Worm (Caenorhabditis elegans) whole organism, mixed stage, embryonic: ENCODE results near the gene C26D10.3.

Experiments used
- M03D4.4 ChIP-seq: sonication (generic microtip); optimal IDR thresholded peaks from 2 replicates; lab custom pipeline; 2017; ENCODE audit warnings: mild to moderate bottlenecking, missing genetic modification characterization, missing compliant biosample characterization
- bed-3 ChIP-seq: fragments of 200-800 bp; sonication (Bioruptor generic); optimal IDR thresholded peaks from 3 replicates; lab custom pipeline; 2018; ENCODE audit warnings: mild to moderate bottlenecking, missing genetic modification characterization, moderate library complexity, missing compliant biosample characterization
- blmp-1 ChIP-seq: fragments of 150-350 bp; optimal IDR thresholded peaks from 2 replicates; lab custom pipeline; 2014; ENCODE audit warnings: missing biosample characterization, missing genetic modification characterization
- ceh-39 ChIP-seq: fragments of 150-350 bp; optimal IDR thresholded peaks from 2 replicates; lab custom pipeline; 2014; ENCODE audit warnings: missing biosample characterization, missing genetic modification characterization
- ceh-43 ChIP-seq: fragments of 200-800 bp; sonication (Bioruptor generic); optimal IDR thresholded peaks from 2 replicates; lab custom pipeline; 2018; ENCODE audit warnings: mild to moderate bottlenecking, missing genetic modification characterization, moderate library complexity, missing compliant biosample characterization
- ceh-83 ChIP-seq: fragments of 200-800 bp; sonication (Bioruptor generic); optimal IDR thresholded peaks from 2 replicates; lab custom pipeline; 2018; ENCODE audit warnings: mild to moderate bottlenecking, missing genetic modification characterization, missing compliant biosample characterization
- ces-1 ChIP-seq: fragments of 150-350 bp; optimal IDR thresholded peaks from 2 replicates; lab custom pipeline; 2014; ENCODE audit warnings: missing biosample characterization, missing genetic modification reagents, missing genetic modification characterization
- cnd-1 ChIP-seq: fragments of 200-800 bp; sonication (Bioruptor generic); optimal IDR thresholded peaks from 2 replicates; lab custom pipeline; 2018; ENCODE audit warnings: mild to moderate bottlenecking, missing genetic modification characterization, missing compliant biosample characterization
- drap-1 ChIP-seq: fragments of 200-800 bp; sonication (Bioruptor generic); optimal IDR thresholded peaks from 3 replicates; lab custom pipeline; 2018; ENCODE audit warnings: mild to moderate bottlenecking, missing genetic modification characterization, missing compliant biosample characterization
- elt-1 ChIP-seq: sonication (generic microtip); optimal IDR thresholded peaks from 2 replicates; lab custom pipeline; 2017; ENCODE audit warnings: missing genetic modification characterization, mild to moderate bottlenecking, missing compliant biosample characterization, antibody characterized with exemption, moderate library complexity, borderline replicate concordance; ENCODE audit not compliant: insufficient read depth
- elt-3 ChIP-seq: fragments of 150-350 bp; optimal IDR thresholded peaks from 2 replicates; lab custom pipeline; 2014; ENCODE audit warnings: missing biosample characterization, missing genetic modification characterization
- flh-1 ChIP-seq: fragments of 200-800 bp; sonication (Bioruptor generic); optimal IDR thresholded peaks from 2 replicates; lab custom pipeline; 2018; ENCODE audit warnings: mild to moderate bottlenecking, missing genetic modification characterization, moderate library complexity, missing compliant biosample characterization
- ham-2 ChIP-seq: fragments of 200-800 bp; sonication (Bioruptor generic); optimal IDR thresholded peaks from 2 replicates; lab custom pipeline; 2018; ENCODE audit warnings: mild to moderate bottlenecking, missing genetic modification characterization, missing compliant biosample characterization
- hlh-1 ChIP-seq: fragments of 150-350 bp; optimal IDR thresholded peaks from 2 replicates; lab custom pipeline; 2014; ENCODE audit warnings: missing biosample characterization, missing genetic modification reagents, missing genetic modification characterization
- lin-13 ChIP-seq: fragments of 150-350 bp; optimal IDR thresholded peaks from 2 replicates; lab custom pipeline; 2014; ENCODE audit warnings: missing biosample characterization, missing genetic modification characterization
- lin-32 ChIP-seq: fragments of 200-800 bp; sonication (Bioruptor generic); optimal IDR thresholded peaks from 2 replicates; lab custom pipeline; 2018; ENCODE audit warnings: mild to moderate bottlenecking, missing genetic modification characterization, missing compliant biosample characterization
- lsy-2 ChIP-seq: fragments of 150-350 bp; optimal IDR thresholded peaks from 2 replicates; lab custom pipeline; 2014; ENCODE audit warnings: missing biosample characterization, missing genetic modification characterization
- mep-1 ChIP-seq: fragments of 150-350 bp; optimal IDR thresholded peaks from 2 replicates; lab custom pipeline; 2017; ENCODE audit warnings: missing biosample characterization, missing genetic modification reagents, missing genetic modification characterization, inconsistent platforms
- mls-2 ChIP-seq: sonication (generic microtip); optimal IDR thresholded peaks from 2 replicates; lab custom pipeline; 2016; ENCODE audit warnings: mild to moderate bottlenecking, missing genetic modification characterization, moderate library complexity, missing compliant biosample characterization
- nhr-12 ChIP-seq: fragments of 150-350 bp; optimal IDR thresholded peaks from 2 replicates; lab custom pipeline; 2014; ENCODE audit warnings: missing biosample characterization, missing genetic modification characterization
- nhr-2 ChIP-seq: fragments of 150-350 bp; optimal IDR thresholded peaks from 2 replicates; lab custom pipeline; 2014; ENCODE audit warnings: missing biosample characterization, missing genetic modification characterization
- nhr-237 ChIP-seq: fragments of 150-350 bp; optimal IDR thresholded peaks from 2 replicates; lab custom pipeline; 2014; ENCODE audit warnings: missing biosample characterization, missing genetic modification characterization
- nhr-28 ChIP-seq: fragments of 150-350 bp; optimal IDR thresholded peaks from 2 replicates; lab custom pipeline; 2014; ENCODE audit warnings: missing biosample characterization, missing genetic modification characterization
- nhr-76 ChIP-seq: sonication (generic microtip); optimal IDR thresholded peaks from 2 replicates; lab custom pipeline; 2017; ENCODE audit warnings: missing biosample characterization, missing genetic modification characterization
- sem-2 ChIP-seq: fragments of 200-800 bp; sonication (Bioruptor generic); optimal IDR thresholded peaks from 2 replicates; lab custom pipeline; 2018; ENCODE audit warnings: mild to moderate bottlenecking, missing genetic modification characterization, missing compliant biosample characterization
- snpc-4 ChIP-seq: fragments of 150-350 bp; optimal IDR thresholded peaks from 2 replicates; lab custom pipeline; 2014; ENCODE audit warnings: missing biosample characterization, missing genetic modification characterization
- sptf-1 ChIP-seq: sonication (generic microtip); optimal IDR thresholded peaks from 2 replicates; lab custom pipeline; 2017; ENCODE audit warnings: mild to moderate bottlenecking, missing genetic modification characterization, moderate library complexity, missing compliant biosample characterization
- tbx-8 ChIP-seq: fragments of 200-800 bp; sonication (Bioruptor generic); optimal IDR thresholded peaks from 2 replicates; lab custom pipeline; 2018; ENCODE audit warnings: mild to moderate bottlenecking, missing genetic modification characterization, moderate library complexity, missing compliant biosample characterization
- unc-39 ChIP-seq: fragments of 150-350 bp; optimal IDR thresholded peaks from 2 replicates; lab custom pipeline; 2014; ENCODE audit warnings: missing biosample characterization, missing genetic modification characterization
- zip-8 ChIP-seq: fragments of 150-350 bp; optimal IDR thresholded peaks from 2 replicates; lab custom pipeline; 2014; ENCODE audit warnings: missing biosample characterization, missing genetic modification characterization
- ztf-11 ChIP-seq: fragments of 150-350 bp; optimal IDR thresholded peaks from 2 replicates; lab custom pipeline; 2014; ENCODE audit warnings: missing biosample characterization, missing genetic modification characterization

Gene C26D10.3

ce11 chrII:8354233-8354750 lies 29.1 kb downstream of the C26D10.3 start, which contains the start of gene C26D10.6:
C26D10.6 (minus strand) TSS chrII:8354700.
- TF ChIP-seq mls-2 (tag; lab: Kevin White, UChicago) (no peak), ces-1 (peak; percentile 80), ceh-83 (GFP tag; lab: Kevin White, UChicago) (no peak), zip-8 (no peak), lin-32 (GFP tag; lab: Kevin White, UChicago) (no peak)
- TF ChIP-seq, all 35 proteins: peak for 1

DNA sequence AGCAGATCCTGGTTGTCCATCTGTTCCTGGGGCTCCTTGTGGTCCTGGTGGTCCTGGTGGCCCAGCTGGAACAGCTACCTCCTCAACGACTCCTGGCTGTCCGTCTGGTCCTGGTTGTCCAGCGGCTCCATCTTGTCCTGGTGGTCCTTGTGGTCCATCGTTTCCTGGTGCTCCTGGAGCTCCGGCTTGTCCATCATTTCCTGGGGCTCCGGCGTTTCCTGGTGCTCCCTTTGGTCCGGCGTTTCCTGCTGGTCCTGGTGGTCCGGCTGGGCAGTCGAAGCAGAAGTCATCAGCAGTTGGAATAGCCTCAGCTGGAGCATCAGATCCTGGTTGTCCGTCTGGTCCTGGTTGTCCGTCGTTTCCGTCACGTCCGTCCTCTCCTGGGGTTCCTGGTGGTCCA lies 33.3 kb downstream of the C26D10.3 start:
- TF ChIP-seq lin-13 (tag; lab: Kevin White, UChicago) (no peak), nhr-12 (tag; lab: Kevin White, UChicago) (no peak), tbx-8 (GFP tag; lab: Kevin White, UChicago) (no peak), nhr-237 (tag; lab: Kevin White, UChicago) (no peak)

ce11 chrII:8359350-8359749 lies 34.2 kb downstream of the C26D10.3 start, which contains the start of gene col-77:
col-77 (minus strand) TSS chrII:8359381.
- TF ChIP-seq ham-2 (GFP tag; lab: Kevin White, UChicago) (no peak), lin-13 (tag; lab: Kevin White, UChicago) (no peak), hlh-1 (tag; lab: Kevin White, UChicago) (no peak), lsy-2 (tag; lab: Kevin White, UChicago) (no peak), sem-2 (no peak), sptf-1 (no peak), bed-3 (no peak), mep-1 (tag; lab: Kevin White, UChicago) (no peak), ceh-43 (GFP tag; lab: Kevin White, UChicago) (no peak)

DNA sequence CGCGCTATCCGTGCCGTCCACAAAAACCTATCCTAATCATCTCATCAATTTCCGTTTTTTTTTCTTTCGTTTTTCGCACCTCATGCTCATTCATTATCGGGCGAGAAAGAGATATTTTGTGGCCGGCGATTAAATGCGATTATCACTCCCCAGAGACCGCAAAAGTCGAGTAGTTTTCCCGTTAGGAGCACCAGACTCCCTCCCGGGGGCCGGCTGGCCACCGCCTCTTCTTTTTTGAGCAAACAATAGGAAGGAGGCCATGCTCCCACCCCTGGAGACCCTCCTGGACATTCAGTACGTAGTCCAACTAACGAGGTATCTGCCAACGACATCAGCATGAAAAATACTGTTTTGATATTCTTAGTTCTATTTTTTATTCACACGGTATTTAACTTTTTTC lies 35.3 kb downstream of the C26D10.3 start, which contains the start of gene M195.2:
Gene M195.2 (plus strand): TSS at position 301 of the 400 bp plus-strand sequence.
- TF ChIP-seq ceh-39 (tag; lab: Kevin White, UChicago): no peak
- TF ChIP-seq cnd-1: no peak
- TF ChIP-seq elt-3: no peak
- no peak for TF ChIP-seq sptf-1
- no peak for TF ChIP-seq lin-13 (tag; lab: Kevin White, UChicago)
- no peak for TF ChIP-seq lsy-2 (tag; lab: Kevin White, UChicago)
- no peak for TF ChIP-seq M03D4.4 (tag; lab: Kevin White, UChicago)
- TF ChIP-seq unc-39 (tag; lab: Kevin White, UChicago): no peak
- no peak for TF ChIP-seq ztf-11 (tag; lab: Kevin White, UChicago)
- TF ChIP-seq, all 35 proteins: peak for 0

ce11 chrII:8369059-8369458 lies 43.9 kb downstream of the C26D10.3 start, which contains the start of gene amt-3:
amt-3 (minus strand) TSS chrII:8369159.
- TF ChIP-seq tbx-8 (GFP tag; lab: Kevin White, UChicago) (no peak), blmp-1 (no peak), drap-1 (GFP tag; lab: Kevin White, UChicago) (no peak), flh-1 (GFP tag; lab: Kevin White, UChicago) (no peak), snpc-4 (tag; lab: Kevin White, UChicago) (no peak), mep-1 (tag; lab: Kevin White, UChicago) (no peak), nhr-2 (no peak), sem-2 (no peak), nhr-237 (tag; lab: Kevin White, UChicago) (no peak), elt-1 (tag; lab: Kevin White, UChicago) (no peak), nhr-76 (tag; lab: Kevin White, UChicago) (no peak), nhr-28 (no peak)

- no peak for TF ChIP-seq hlh-1 (tag; lab: Kevin White, UChicago)
- no peak for TF ChIP-seq lin-13 (tag; lab: Kevin White, UChicago)
- TF ChIP-seq ces-1: peak; percentile 38
- TF ChIP-seq, all 35 proteins: peak for 1
These were observed 45.0 kb downstream of the C26D10.3 start for ce11 chrII:8370194-8370593.
